Fruit fly (Drosophila melanogaster): ENCODE data around the gene rdx.

rdx gene

DNA sequence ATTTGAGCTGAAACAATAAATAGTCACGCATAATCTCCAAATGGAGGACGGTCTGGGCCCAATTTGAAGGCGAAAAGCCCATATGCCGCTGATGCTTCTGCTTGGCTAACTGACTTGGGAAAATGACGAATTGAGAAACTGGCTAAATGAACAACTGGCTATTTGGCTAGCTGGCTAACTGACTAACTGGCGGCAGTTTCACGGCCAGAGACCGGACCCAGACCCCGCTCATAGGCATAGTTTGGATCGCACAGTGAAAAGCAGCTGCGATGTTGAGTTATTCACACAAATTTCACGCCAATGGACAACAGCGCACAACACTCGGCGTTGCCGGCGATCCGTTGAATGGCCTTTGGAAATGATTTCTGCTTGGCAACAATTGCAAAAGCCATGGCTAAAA, 33.3 kb downstream of the rdx start:
- TF ChIP-seq CG10348 (GFP tag; IDR thresholded peaks at IDR 0.05) = no peak
- TF ChIP-seq CG12605 (GFP tag; IDR thresholded peaks at IDR 0.05) = no peak
- TF ChIP-seq fd96Ca (GFP tag; IDR thresholded peaks at IDR 0.05) = no peak
- TF ChIP-seq CG4496 (GFP tag; IDR thresholded peaks at IDR 0.05) = no peak
- no peak for TF ChIP-seq CG9948 (tag; optimal IDR thresholded peaks at IDR 0.05)
- TF ChIP-seq Pif1A (GFP tag; optimal IDR thresholded peaks at IDR 0.05) = no peak
- no peak for TF ChIP-seq CG8301 (tag; optimal IDR thresholded peaks at IDR 0.05)
- no peak for TF ChIP-seq CG32121 (GFP tag; IDR thresholded peaks at IDR 0.05)
- no peak for TF ChIP-seq Snoo (tag; optimal IDR thresholded peaks at IDR 0.05)
- TF ChIP-seq CG8159 (tag; optimal IDR thresholded peaks at IDR 0.05) = no peak
- no peak for TF ChIP-seq Pif1B (GFP tag; optimal IDR thresholded peaks at IDR 0.05)
- no peak for TF ChIP-seq gl (tag; optimal IDR thresholded peaks at IDR 0.05)
- TF ChIP-seq CG15710 (tag; optimal IDR thresholded peaks at IDR 0.05) = no peak
- TF ChIP-seq CG17806 (tag; optimal IDR thresholded peaks at IDR 0.05) = no peak
- TF ChIP-seq Ets98B (GFP tag; IDR thresholded peaks at IDR 0.05) = no peak
- TF ChIP-seq CG13204 (GFP tag; optimal IDR thresholded peaks at IDR 0.05) = no peak

DNA sequence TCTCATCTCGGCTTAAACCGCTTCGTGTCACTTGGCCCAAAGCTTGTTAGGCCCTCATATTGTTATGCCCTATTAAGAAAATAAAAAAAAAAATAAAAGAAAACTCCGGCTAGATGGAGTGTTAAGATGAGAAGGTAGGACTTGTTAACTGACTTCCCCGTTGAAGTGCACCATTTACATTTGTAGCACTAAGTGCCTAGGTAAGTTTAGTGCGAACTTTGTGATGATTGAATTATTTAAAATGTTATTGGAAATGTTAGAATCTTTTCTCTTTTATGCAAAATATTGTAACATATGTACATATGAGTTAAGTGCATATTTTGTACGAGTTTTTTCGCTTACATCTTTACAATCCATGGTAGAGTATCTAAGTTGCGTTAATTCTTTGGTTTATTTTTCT, 33.7 kb downstream of the rdx start:
- TF ChIP-seq Pif1B (GFP tag; optimal IDR thresholded peaks at IDR 0.05) (no peak), EcR (GFP tag; optimal IDR thresholded peaks at IDR 0.05) (no peak), fd96Ca (GFP tag; IDR thresholded peaks at IDR 0.05) (no peak), Pif1A (GFP tag; optimal IDR thresholded peaks at IDR 0.05) (no peak), Snoo (tag; optimal IDR thresholded peaks at IDR 0.05) (no peak), CG9948 (tag; optimal IDR thresholded peaks at IDR 0.05) (no peak), gl (tag; optimal IDR thresholded peaks at IDR 0.05) (no peak), CG15710 (tag; optimal IDR thresholded peaks at IDR 0.05) (no peak), CG34367 (tag; optimal IDR thresholded peaks at IDR 0.05) (no peak), CG4496 (GFP tag; IDR thresholded peaks at IDR 0.05) (no peak), Ets98B (GFP tag; IDR thresholded peaks at IDR 0.05) (no peak), CG8301 (tag; optimal IDR thresholded peaks at IDR 0.05) (no peak), CG10348 (GFP tag; IDR thresholded peaks at IDR 0.05) (no peak), CG13204 (GFP tag; optimal IDR thresholded peaks at IDR 0.05) (no peak), CG14655 (GFP tag; optimal IDR thresholded peaks at IDR 0.05) (no peak)

DNA sequence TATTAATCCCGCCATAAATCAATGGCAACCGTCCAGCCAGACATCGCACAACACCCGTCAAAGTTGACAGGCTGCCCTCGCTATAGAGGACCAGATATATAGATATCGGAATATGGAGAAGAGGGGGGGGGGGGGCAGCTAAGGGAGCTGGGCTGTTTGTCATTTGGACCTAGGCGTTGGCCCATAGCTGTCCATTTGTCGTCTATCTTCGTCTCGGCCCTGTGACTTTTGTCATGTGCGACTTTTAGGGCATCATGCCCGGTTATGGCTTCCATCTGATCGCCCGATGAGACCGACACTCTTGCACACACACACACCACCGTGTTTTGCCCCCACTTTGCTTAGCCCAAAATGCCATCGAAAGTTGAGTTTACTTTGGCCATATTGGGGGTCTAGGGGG, 34.1 kb downstream of the rdx start:
- TF ChIP-seq Pif1B (GFP tag; optimal IDR thresholded peaks at IDR 0.05) (no peak), CG8301 (tag; optimal IDR thresholded peaks at IDR 0.05) (no peak), gl (tag; optimal IDR thresholded peaks at IDR 0.05) (no peak), EcR (GFP tag; optimal IDR thresholded peaks at IDR 0.05) (no peak), rn (GFP tag; IDR thresholded peaks at IDR 0.05) (no peak), CG8159 (tag; optimal IDR thresholded peaks at IDR 0.05) (no peak), CG17806 (tag; optimal IDR thresholded peaks at IDR 0.05) (no peak), CG9948 (tag; optimal IDR thresholded peaks at IDR 0.05) (no peak), CG14655 (GFP tag; optimal IDR thresholded peaks at IDR 0.05) (no peak), Pif1A (GFP tag; optimal IDR thresholded peaks at IDR 0.05) (no peak), CG10348 (GFP tag; IDR thresholded peaks at IDR 0.05) (no peak), Snoo (tag; optimal IDR thresholded peaks at IDR 0.05) (no peak), CG12605 (GFP tag; IDR thresholded peaks at IDR 0.05) (no peak), fd96Ca (GFP tag; IDR thresholded peaks at IDR 0.05) (no peak), CG4496 (GFP tag; IDR thresholded peaks at IDR 0.05) (no peak)

DNA sequence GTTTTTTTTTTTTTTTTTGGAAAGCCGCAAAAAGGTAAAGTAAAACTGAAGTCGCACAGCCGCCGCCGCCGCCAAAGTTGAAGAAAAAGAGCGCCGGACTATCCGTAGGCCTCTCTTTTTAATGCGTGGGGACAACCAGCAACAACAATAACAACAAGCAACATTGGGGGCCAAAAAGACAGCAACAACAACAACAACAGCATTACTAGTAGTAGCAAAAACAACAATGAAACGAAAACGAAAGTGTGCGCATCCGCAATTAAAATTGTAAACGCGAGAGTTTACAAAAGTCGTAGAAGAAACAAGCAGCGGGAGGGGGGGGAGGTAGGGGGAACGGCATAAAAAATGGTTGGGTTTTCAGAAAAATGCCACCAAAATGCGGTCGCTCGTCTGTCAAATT, 35.9 kb downstream of the rdx start:
- TF ChIP-seq CG13204 (GFP tag; optimal IDR thresholded peaks at IDR 0.05) (no peak), CG14655 (GFP tag; optimal IDR thresholded peaks at IDR 0.05) (no peak), Pif1A (GFP tag; optimal IDR thresholded peaks at IDR 0.05) (no peak), rn (GFP tag; IDR thresholded peaks at IDR 0.05) (no peak), fd96Ca (GFP tag; IDR thresholded peaks at IDR 0.05) (no peak), gl (tag; optimal IDR thresholded peaks at IDR 0.05) (no peak), CG9948 (tag; optimal IDR thresholded peaks at IDR 0.05) (no peak), CG8301 (tag; optimal IDR thresholded peaks at IDR 0.05) (no peak), CG4496 (GFP tag; IDR thresholded peaks at IDR 0.05) (no peak), CG10348 (GFP tag; IDR thresholded peaks at IDR 0.05) (no peak), Snoo (tag; optimal IDR thresholded peaks at IDR 0.05) (no peak), CG12605 (GFP tag; IDR thresholded peaks at IDR 0.05) (no peak), CG32121 (GFP tag; IDR thresholded peaks at IDR 0.05) (no peak)

DNA sequence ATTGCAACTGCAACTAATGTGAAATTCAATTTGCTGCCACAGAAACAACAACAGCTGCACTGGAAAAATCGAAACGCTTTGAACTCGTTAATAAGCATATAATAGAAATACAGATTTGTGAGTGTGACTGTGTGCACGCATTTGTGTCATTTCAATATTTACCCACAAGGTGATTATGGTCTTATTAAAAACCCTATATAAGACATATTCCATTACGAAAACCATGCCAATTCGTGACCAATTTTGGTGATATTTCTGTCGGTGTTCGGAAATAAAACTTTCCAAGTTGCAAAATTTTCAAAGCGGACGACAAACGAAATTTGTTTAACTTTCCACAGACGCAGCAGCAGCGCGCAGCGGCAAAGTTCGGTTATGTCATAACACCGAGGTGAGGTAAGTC, 36.4 kb downstream of the rdx start:
- no peak for TF ChIP-seq CG17806 (tag; optimal IDR thresholded peaks at IDR 0.05)
- no peak for TF ChIP-seq CG8159 (tag; optimal IDR thresholded peaks at IDR 0.05)
- TF ChIP-seq Pif1B (GFP tag; optimal IDR thresholded peaks at IDR 0.05) = no peak
- no peak for TF ChIP-seq CG9948 (tag; optimal IDR thresholded peaks at IDR 0.05)
- TF ChIP-seq rn (GFP tag; IDR thresholded peaks at IDR 0.05) = no peak
- no peak for TF ChIP-seq CG32121 (GFP tag; IDR thresholded peaks at IDR 0.05)
- no peak for TF ChIP-seq CG14655 (GFP tag; optimal IDR thresholded peaks at IDR 0.05)
- TF ChIP-seq CG15710 (tag; optimal IDR thresholded peaks at IDR 0.05) = no peak
- no peak for TF ChIP-seq CG8301 (tag; optimal IDR thresholded peaks at IDR 0.05)
- TF ChIP-seq CG12605 (GFP tag; IDR thresholded peaks at IDR 0.05) = no peak
- no peak for TF ChIP-seq Pif1A (GFP tag; optimal IDR thresholded peaks at IDR 0.05)
- TF ChIP-seq gl (tag; optimal IDR thresholded peaks at IDR 0.05) = no peak

DNA sequence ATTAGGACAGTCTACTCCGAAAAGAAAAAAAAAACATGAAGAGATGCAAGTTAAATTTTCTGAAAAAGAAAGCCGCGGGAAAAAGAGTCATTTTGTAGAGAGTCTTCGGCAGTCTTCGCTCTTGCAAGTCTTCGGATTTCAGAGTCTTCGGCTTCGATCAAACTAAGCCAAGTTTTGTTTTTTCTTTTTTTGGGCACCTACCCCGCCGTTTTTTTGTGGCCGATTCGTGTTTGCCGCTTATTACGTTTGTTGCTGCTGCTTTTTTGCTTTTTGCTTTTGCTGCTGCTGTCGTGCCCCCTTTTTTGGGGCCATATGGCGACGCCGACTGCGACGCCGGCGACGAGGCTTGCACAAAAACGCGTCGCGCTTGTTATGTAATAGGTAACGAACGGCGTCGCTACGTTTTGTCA, 39.7 kb downstream of the rdx start:
- TF ChIP-seq CG17806 (tag; optimal IDR thresholded peaks at IDR 0.05) = no peak
- no peak for TF ChIP-seq CG10348 (GFP tag; IDR thresholded peaks at IDR 0.05)
- peak; percentile 55; the same call in 1 of the 3 replicates for TF ChIP-seq fd96Ca (GFP tag; IDR thresholded peaks at IDR 0.05)
- TF ChIP-seq Ets98B (GFP tag; IDR thresholded peaks at IDR 0.05) = peak; percentile 46
- no peak for TF ChIP-seq CG9948 (tag; optimal IDR thresholded peaks at IDR 0.05)
- no peak for TF ChIP-seq gl (tag; optimal IDR thresholded peaks at IDR 0.05)
- TF ChIP-seq CG32121 (GFP tag; IDR thresholded peaks at IDR 0.05) = peak; percentile 65; the same call in 1 of the 2 replicates
- TF ChIP-seq Snoo (tag; optimal IDR thresholded peaks at IDR 0.05) = peak; percentile 29
- TF ChIP-seq CG34367 (tag; optimal IDR thresholded peaks at IDR 0.05) = no peak
- TF ChIP-seq D1 (tag; optimal IDR thresholded peaks at IDR 0.05) = no peak
- TF ChIP-seq CG14655 (GFP tag; optimal IDR thresholded peaks at IDR 0.05) = no peak
- TF ChIP-seq Pif1A (GFP tag; optimal IDR thresholded peaks at IDR 0.05) = no peak
- TF ChIP-seq CG15710 (tag; optimal IDR thresholded peaks at IDR 0.05) = no peak
- TF ChIP-seq Pif1B (GFP tag; optimal IDR thresholded peaks at IDR 0.05) = no peak
- peak; percentile 2 for TF ChIP-seq CG8301 (tag; optimal IDR thresholded peaks at IDR 0.05)
- 0 out of 2 replicates have a peak, but pooled peaks have one; percentile 22 for TF ChIP-seq rn (GFP tag; IDR thresholded peaks at IDR 0.05)
- TF ChIP-seq CG4496 (GFP tag; IDR thresholded peaks at IDR 0.05) = peak; percentile 67; the same call in 2 of the 3 replicates
- no peak for TF ChIP-seq CG8159 (tag; optimal IDR thresholded peaks at IDR 0.05)
- TF ChIP-seq EcR (GFP tag; optimal IDR thresholded peaks at IDR 0.05) = no peak
- peak; percentile 77 for TF ChIP-seq CG12605 (GFP tag; IDR thresholded peaks at IDR 0.05)
- TF ChIP-seq CG13204 (GFP tag; optimal IDR thresholded peaks at IDR 0.05) = no peak
